Fruit fly (Drosophila melanogaster) whole organism, embryonic: ENCODE results near the gene Rilpl.

Experiments used
- Ada2b ChIP-seq: fragments of 200-800 bp; sonication (Bioruptor generic); IDR thresholded peaks from 2 replicates; pipeline ENCODE4 v1.3.6; 2022; ENCODE audit warnings: missing biosample characterization, missing genetic modification characterization
- BEAF-32 ChIP-seq: fragments of 200-800 bp; sonication (Bioruptor generic); optimal IDR thresholded peaks from 3 replicates; lab custom pipeline; 2017; ENCODE audit warnings: missing biosample characterization, missing genetic modification characterization, mild to moderate bottlenecking, moderate library complexity, missing genetic modification reagents
- BtbVII ChIP-seq: fragments of 200-800 bp; sonication (Bioruptor generic); optimal IDR thresholded peaks from 3 replicates; lab custom pipeline; 2017; ENCODE audit warnings: missing biosample characterization, mild to moderate bottlenecking, missing genetic modification characterization
- CG10147 ChIP-seq: fragments of 200-800 bp; sonication (Bioruptor generic); optimal IDR thresholded peaks from 2 replicates; lab custom pipeline; 2019; ENCODE audit warnings: missing biosample characterization, mild to moderate bottlenecking, missing genetic modification characterization, moderate library complexity
- CG10959 ChIP-seq: fragments of 200-800 bp; sonication (Bioruptor generic); IDR thresholded peaks from 2 replicates; pipeline ENCODE4 v1.3.6; 2022; ENCODE audit warnings: missing biosample characterization, missing genetic modification characterization
- CG12769 ChIP-seq: fragments of 200-800 bp; sonication (Bioruptor generic); optimal IDR thresholded peaks from 2 replicates; lab custom pipeline; 2019; ENCODE audit warnings: missing biosample characterization, mild to moderate bottlenecking, missing genetic modification characterization, moderate library complexity
- CG1529 ChIP-seq: fragments of 200-800 bp; sonication (Bioruptor generic); optimal IDR thresholded peaks from 3 replicates; lab custom pipeline; 2018; ENCODE audit warnings: missing biosample characterization, missing genetic modification characterization
- CG16779 ChIP-seq: fragments of 200-800 bp; sonication (Bioruptor generic); IDR thresholded peaks from 2 replicates; pipeline ENCODE4 v1.3.6; 2022; ENCODE audit warnings: missing biosample characterization, missing genetic modification characterization
- CG18764 ChIP-seq: fragments of 200-800 bp; sonication (Bioruptor generic); optimal IDR thresholded peaks from 3 replicates; lab custom pipeline; 2016; ENCODE audit warnings: missing biosample characterization, missing genetic modification characterization
- CG2889 ChIP-seq: fragments of 200-800 bp; sonication (Bioruptor generic); IDR thresholded peaks from 3 replicates; pipeline ENCODE4 v1.3.6; 2022; ENCODE audit warnings: missing biosample characterization, missing genetic modification characterization
- CG32767 ChIP-seq: fragments of 200-800 bp; sonication (Bioruptor generic); IDR thresholded peaks from 2 replicates; pipeline ENCODE4 v1.3.6; 2022; ENCODE audit warnings: missing biosample characterization, missing genetic modification characterization
- CG3995 ChIP-seq: fragments of 200-800 bp; sonication (Bioruptor generic); optimal IDR thresholded peaks from 3 replicates; lab custom pipeline; 2016; ENCODE audit warnings: missing biosample characterization, missing genetic modification characterization
- CG43689 ChIP-seq: fragments of 200-800 bp; sonication (Bioruptor generic); IDR thresholded peaks from 2 replicates; pipeline ENCODE4 v1.3.6; 2022; ENCODE audit warnings: missing biosample characterization, missing genetic modification characterization
- CG7271 ChIP-seq: fragments of 200-800 bp; sonication (Bioruptor generic); optimal IDR thresholded peaks from 2 replicates; lab custom pipeline; 2018; ENCODE audit warnings: missing biosample characterization, mild to moderate bottlenecking, missing genetic modification characterization, moderate library complexity
- CG7745 ChIP-seq: fragments of 200-800 bp; sonication (Bioruptor generic); optimal IDR thresholded peaks from 2 replicates; lab custom pipeline; 2018; ENCODE audit warnings: missing biosample characterization, mild to moderate bottlenecking, missing genetic modification characterization, moderate library complexity
- CG7963 ChIP-seq: fragments of 200-800 bp; sonication (Bioruptor generic); IDR thresholded peaks from 3 replicates; pipeline ENCODE4 v1.3.6; 2022; ENCODE audit warnings: missing biosample characterization, missing genetic modification characterization; ENCODE audit not compliant: partially characterized antibody
- CG9876 ChIP-seq: fragments of 200-800 bp; sonication (Bioruptor generic); optimal IDR thresholded peaks from 2 replicates; lab custom pipeline; 2016; ENCODE audit warnings: missing biosample characterization, missing genetic modification characterization
- CkIIα-i1 ChIP-seq: fragments of 200-800 bp; sonication (Bioruptor generic); IDR thresholded peaks from 2 replicates; pipeline ENCODE4 v1.3.6; 2022; ENCODE audit warnings: missing biosample characterization, missing genetic modification characterization
- Dfd ChIP-seq, 2 experiments: fragments of >200 bp; optimal IDR thresholded peaks; 2 replicates each; lab custom pipeline; 2017; ENCODE audit warnings: missing biosample characterization in 2 of 2, missing genetic modification characterization in 2 of 2
- E2f1 ChIP-seq: fragments of 200-800 bp; sonication (Bioruptor generic); IDR thresholded peaks from 2 replicates; pipeline ENCODE4 v1.3.6; 2022; ENCODE audit warnings: missing biosample characterization, missing genetic modification characterization
- Gsc ChIP-seq: fragments of 200-800 bp; sonication (Bioruptor generic); IDR thresholded peaks from 2 replicates; pipeline ENCODE4 v1.3.6; 2022; ENCODE audit warnings: missing biosample characterization, missing genetic modification characterization
- Hr3 ChIP-seq: fragments of 200-800 bp; sonication (Bioruptor generic); optimal IDR thresholded peaks from 3 replicates; lab custom pipeline; 2016; ENCODE audit warnings: missing biosample characterization, missing genetic modification characterization
- Hr51 ChIP-seq, 2 experiments: fragments of 200-800 bp; sonication (Bioruptor generic); optimal IDR thresholded peaks; 2 replicates in 1 of 2; 3 replicates in 1 of 2; lab custom pipeline; 2016 to 2018; ENCODE audit warnings: missing biosample characterization in 2 of 2, missing genetic modification characterization in 2 of 2, mild to moderate bottlenecking in 1 of 2, moderate library complexity in 1 of 2
- NK7.1 ChIP-seq: fragments of 200-800 bp; sonication (Bioruptor generic); optimal IDR thresholded peaks from 3 replicates; lab custom pipeline; 2016; ENCODE audit warnings: missing biosample characterization, missing genetic modification characterization
- Neu2 ChIP-seq: fragments of 200-800 bp; sonication (Bioruptor generic); optimal IDR thresholded peaks from 3 replicates; lab custom pipeline; 2016; ENCODE audit warnings: missing biosample characterization, missing genetic modification characterization, borderline replicate concordance
- Oli ChIP-seq: fragments of 200-800 bp; sonication (Bioruptor generic); optimal IDR thresholded peaks from 2 replicates; lab custom pipeline; 2018; ENCODE audit warnings: missing biosample characterization, mild to moderate bottlenecking, missing genetic modification characterization, moderate library complexity
- PHDP ChIP-seq: fragments of 200-800 bp; sonication (Bioruptor generic); optimal IDR thresholded peaks from 3 replicates; lab custom pipeline; 2018; ENCODE audit warnings: missing biosample characterization, mild to moderate bottlenecking, missing genetic modification characterization, moderate library complexity
- Scr ChIP-seq: fragments of 200-800 bp; sonication (Bioruptor generic); IDR thresholded peaks from 2 replicates; pipeline ENCODE4 v1.3.6; 2022; ENCODE audit warnings: missing biosample characterization, missing genetic modification characterization; ENCODE audit not compliant: partially characterized antibody
- Sox100B ChIP-seq: fragments of 200-800 bp; sonication (Bioruptor generic); optimal IDR thresholded peaks from 3 replicates; lab custom pipeline; 2018; ENCODE audit warnings: missing biosample characterization, mild to moderate bottlenecking, missing genetic modification characterization
- al ChIP-seq: fragments of 200-800 bp; sonication (Bioruptor generic); IDR thresholded peaks from 2 replicates; pipeline ENCODE4 v1.3.6; 2022; ENCODE audit warnings: missing biosample characterization, missing genetic modification characterization
- bsh ChIP-seq, 2 experiments: fragments of 200-800 bp; sonication (Bioruptor generic); optimal IDR thresholded peaks; 2 replicates each; lab custom pipeline; 2017 to 2018; ENCODE audit warnings: mild to moderate bottlenecking in 2 of 2, missing biosample characterization in 2 of 2, missing genetic modification characterization in 2 of 2, moderate library complexity in 1 of 2
- dm ChIP-seq: fragments of 200-800 bp; sonication (Bioruptor generic); optimal IDR thresholded peaks from 3 replicates; lab custom pipeline; 2016; ENCODE audit warnings: missing biosample characterization, missing genetic modification characterization
- ems ChIP-seq: fragments of 200-800 bp; sonication (Bioruptor generic); optimal IDR thresholded peaks from 3 replicates; lab custom pipeline; 2016; ENCODE audit warnings: missing biosample characterization, missing genetic modification characterization
- eve ChIP-seq, 2 experiments: fragments of >200 bp; optimal IDR thresholded peaks; 2 replicates each; lab custom pipeline; 2017; ENCODE audit warnings: missing biosample characterization in 2 of 2, missing genetic modification characterization in 2 of 2
- hkb ChIP-seq, 2 experiments: fragments of 200-800 bp in 1 of 2; fragments of >200 bp in 1 of 2; sonication (Bioruptor generic) in 1 of 2; IDR thresholded peaks in 1 of 2; optimal IDR thresholded peaks in 1 of 2; 2 replicates each; pipeline versions ENCODE4 v1.3.6 to Lab custom; 2017 to 2022; ENCODE audit warnings: missing biosample characterization in 1 of 2, missing genetic modification characterization in 1 of 2
- kni ChIP-seq: fragments of 200-800 bp; sonication (Bioruptor generic); optimal IDR thresholded peaks from 3 replicates; lab custom pipeline; 2017; ENCODE audit warnings: mild to moderate bottlenecking, missing biosample characterization, missing genetic modification reagents, missing genetic modification characterization
- knrl ChIP-seq: fragments of 200-800 bp; sonication (Bioruptor generic); IDR thresholded peaks from 3 replicates; pipeline ENCODE4 v1.3.6; 2022; ENCODE audit warnings: missing biosample characterization, missing genetic modification characterization; ENCODE audit not compliant: partially characterized antibody
- nerfin-2 ChIP-seq: fragments of 200-800 bp; sonication (Bioruptor generic); IDR thresholded peaks from 2 replicates; pipeline ENCODE4 v1.3.6; 2022; ENCODE audit warnings: missing biosample characterization, missing genetic modification characterization; ENCODE audit not compliant: partially characterized antibody
- org-1 ChIP-seq: fragments of 200-800 bp; sonication (Bioruptor generic); optimal IDR thresholded peaks from 2 replicates; lab custom pipeline; 2017; ENCODE audit warnings: missing biosample characterization, missing genetic modification characterization
- phol ChIP-seq: fragments of 200-800 bp; sonication (Bioruptor generic); optimal IDR thresholded peaks from 3 replicates; lab custom pipeline; 2018; ENCODE audit warnings: missing biosample characterization, mild to moderate bottlenecking, missing genetic modification characterization, moderate library complexity
- salm ChIP-seq: fragments of 200-800 bp; sonication (Bioruptor generic); optimal IDR thresholded peaks from 2 replicates; lab custom pipeline; 2018; ENCODE audit warnings: missing biosample characterization, mild to moderate bottlenecking, missing genetic modification characterization
- sisA ChIP-seq: fragments of 200-800 bp; sonication (Bioruptor generic); IDR thresholded peaks from 2 replicates; pipeline ENCODE4 v1.3.6; 2022; ENCODE audit warnings: missing biosample characterization, missing genetic modification characterization
- slbo ChIP-seq: fragments of 200-800 bp; sonication (Bioruptor generic); IDR thresholded peaks from 2 replicates; pipeline ENCODE4 v1.3.6; 2022; ENCODE audit warnings: missing biosample characterization, missing genetic modification characterization
- so ChIP-seq: fragments of 200-800 bp; sonication (Bioruptor generic); IDR thresholded peaks from 3 replicates; pipeline ENCODE4 v1.3.6; 2022; ENCODE audit warnings: missing biosample characterization, missing genetic modification characterization
- sob ChIP-seq: fragments of 200-800 bp; sonication (Bioruptor generic); IDR thresholded peaks from 2 replicates; pipeline ENCODE4 v1.3.6; 2022; ENCODE audit warnings: missing biosample characterization, missing genetic modification characterization
- stwl ChIP-seq: fragments of 200-800 bp; sonication (Bioruptor generic); optimal IDR thresholded peaks from 3 replicates; lab custom pipeline; 2018; ENCODE audit warnings: missing biosample characterization, mild to moderate bottlenecking, missing genetic modification characterization, moderate library complexity
- tio ChIP-seq: fragments of 200-800 bp; sonication (Bioruptor generic); optimal IDR thresholded peaks from 2 replicates; lab custom pipeline; 2017; ENCODE audit warnings: missing biosample characterization, missing genetic modification characterization, inconsistent platforms
- wek ChIP-seq: fragments of 200-800 bp; sonication (Bioruptor generic); optimal IDR thresholded peaks from 3 replicates; lab custom pipeline; 2018; ENCODE audit warnings: missing biosample characterization, mild to moderate bottlenecking, missing genetic modification characterization, moderate library complexity

Rilpl gene

dm6 chrX:1370104-1370802 lies 22.6 kb upstream of the Rilpl start, which contains the start of gene ssx (continued):
- no peak for TF ChIP-seq tio (GFP tag; lab: Kevin White, UChicago)
- no peak for TF ChIP-seq Dfd (GFP tag; optimal IDR thresholded peaks at IDR 0.05; lab: Kevin White, UChicago)
- TF ChIP-seq CG7271 (tag; lab: Kevin White, UChicago) = no peak
- peak in 1 of 2 experiments; percentile 32 for TF ChIP-seq Hr51 (GFP tag; optimal IDR thresholded peaks at IDR 0.05; lab: Kevin White, UChicago)
- TF ChIP-seq wek (GFP tag; lab: Kevin White, UChicago) = no peak
- peak; percentile 31; the same call in 1 of the 2 replicates for TF ChIP-seq Ada2b (GFP tag; lab: Robert Waterston, UW)
- no peak for TF ChIP-seq CG7745 (tag; lab: Kevin White, UChicago)
- no peak for TF ChIP-seq kni (GFP tag; lab: Kevin White, UChicago)
- no peak for TF ChIP-seq CG1529 (GFP tag; lab: Kevin White, UChicago)
- no peak for TF ChIP-seq Sox100B (GFP tag; lab: Kevin White, UChicago)
- TF ChIP-seq CG32767 (GFP tag; lab: Robert Waterston, UW) = 0 out of 2 replicates have a peak, but pooled peaks have one; percentile 35
- TF ChIP-seq CG3995 (GFP tag; lab: Kevin White, UChicago) = no peak
- TF ChIP-seq PHDP (tag; lab: Kevin White, UChicago) = peak; percentile 20
- TF ChIP-seq nerfin-2 (GFP tag; lab: Robert Waterston, UW) = peak; percentile 96
- TF ChIP-seq CG12769 = no peak
- TF ChIP-seq CG16779 (GFP tag; lab: Robert Waterston, UW) = no peak
- TF ChIP-seq CG10147 (GFP tag; lab: Kevin White, UChicago) = no peak
- no peak for TF ChIP-seq Gsc
- TF ChIP-seq CG18764 (GFP tag; lab: Kevin White, UChicago) = peak; percentile 24
- TF ChIP-seq BEAF-32 (GFP tag; lab: Kevin White, UChicago) = peak; percentile 76
- peak; percentile 4 for TF ChIP-seq Oli (tag; lab: Kevin White, UChicago)
- TF ChIP-seq CG2889 (GFP tag; lab: Robert Waterston, UW) = no peak
- peak; percentile 47; the same call in 1 of the 2 replicates for TF ChIP-seq E2f1 (GFP tag; lab: Robert Waterston, UW)
- TF ChIP-seq Scr (GFP tag; lab: Robert Waterston, UW) = peak; percentile 86
- no peak for TF ChIP-seq so (GFP tag; lab: Robert Waterston, UW)
- no peak for TF ChIP-seq org-1 (GFP tag; lab: Kevin White, UChicago)
- peak; percentile 22 for TF ChIP-seq Hr3 (GFP tag; lab: Kevin White, UChicago)
- no peak for TF ChIP-seq BtbVII
- TF ChIP-seq Neu2 = no peak
- peak; percentile 82 for TF ChIP-seq stwl (tag; lab: Kevin White, UChicago)
- no peak for TF ChIP-seq dm (GFP tag; lab: Kevin White, UChicago)
- TF ChIP-seq sisA (GFP tag; lab: Robert Waterston, UW) = no peak; the same call in 1 of the 2 replicates
- TF ChIP-seq ems (GFP tag; lab: Kevin White, UChicago) = peak; percentile 17
- TF ChIP-seq bsh (GFP tag; optimal IDR thresholded peaks at IDR 0.05; lab: Kevin White, UChicago) = peak in 1 of 2 experiments; percentile 44
- peak; percentile 89; the same call in 2 of the 3 replicates for TF ChIP-seq CG7963 (GFP tag; lab: Robert Waterston, UW)
- TF ChIP-seq hkb (optimal IDR thresholded peaks at IDR 0.05; lab: Kevin White, UChicago) = no peak
- peak; percentile 63 for TF ChIP-seq hkb (GFP tag; IDR thresholded peaks at IDR 0.05; lab: Robert Waterston, UW)
- TF ChIP-seq salm (tag; lab: Kevin White, UChicago) = no peak
- no peak for TF ChIP-seq NK7.1 (GFP tag; lab: Kevin White, UChicago)
- peak; percentile 61 for TF ChIP-seq slbo (GFP tag; lab: Robert Waterston, UW)
- no peak for TF ChIP-seq CG10959 (GFP tag; lab: Robert Waterston, UW)
- TF ChIP-seq sob (GFP tag; lab: Robert Waterston, UW) = peak; percentile 42; the same call in 1 of the 2 replicates
- TF ChIP-seq CG43689 (GFP tag; lab: Robert Waterston, UW) = peak; percentile 50; the same call in 1 of the 2 replicates
- peak; percentile 76 for TF ChIP-seq knrl (GFP tag; lab: Robert Waterston, UW)
- TF ChIP-seq CG9876 (GFP tag; lab: Kevin White, UChicago) = no peak
- no peak for TF ChIP-seq eve (GFP tag; optimal IDR thresholded peaks at IDR 0.05; lab: Kevin White, UChicago)
- TF ChIP-seq al (GFP tag; lab: Robert Waterston, UW) = 0 out of 2 replicates have a peak, but pooled peaks have one; percentile 4
- TF ChIP-seq phol (tag; lab: Kevin White, UChicago) = no peak
- no peak for TF ChIP-seq CkIIα-i1
